Worm (Caenorhabditis elegans) whole organism, L2 larva: Measurements from ENCODE around the gene ZK643.6.

Experiments used
- C34F6.9 ChIP-seq: fragments of 150-350 bp; optimal IDR thresholded peaks from 2 replicates; lab custom pipeline; 2014; ENCODE audit warnings: missing biosample characterization, missing genetic modification characterization
- F13H6.1 ChIP-seq: sonication (generic microtip); optimal IDR thresholded peaks from 2 replicates; lab custom pipeline; 2016; ENCODE audit warnings: missing genetic modification characterization, missing compliant biosample characterization
- R02D3.7 ChIP-seq: fragments of 150-350 bp; optimal IDR thresholded peaks from 2 replicates; lab custom pipeline; 2014; ENCODE audit warnings: missing biosample characterization, missing genetic modification characterization
- Y55F3AM.14 ChIP-seq: fragments of 200-800 bp; sonication (Bioruptor generic); optimal IDR thresholded peaks from 2 replicates; lab custom pipeline; 2018; ENCODE audit warnings: mild to moderate bottlenecking, missing genetic modification characterization, missing compliant biosample characterization
- ZK546.5 ChIP-seq: sonication (generic microtip); optimal IDR thresholded peaks from 2 replicates; lab custom pipeline; 2017; ENCODE audit warnings: missing biosample characterization, missing genetic modification characterization
- aly-2 ChIP-seq: fragments of 150-350 bp; optimal IDR thresholded peaks from 2 replicates; lab custom pipeline; 2014; ENCODE audit warnings: missing biosample characterization, missing genetic modification characterization
- blmp-1 ChIP-seq: sonication (generic microtip); optimal IDR thresholded peaks from 2 replicates; lab custom pipeline; 2017; ENCODE audit warnings: missing genetic modification characterization, mild to moderate bottlenecking, missing compliant biosample characterization, antibody characterized with exemption, moderate library complexity; ENCODE audit not compliant: insufficient read depth
- ceh-16 ChIP-seq: fragments of 150-350 bp; optimal IDR thresholded peaks from 2 replicates; lab custom pipeline; 2014; ENCODE audit warnings: missing biosample characterization, missing genetic modification characterization
- ceh-82 ChIP-seq: fragments of 150-350 bp; optimal IDR thresholded peaks from 2 replicates; lab custom pipeline; 2014; ENCODE audit warnings: missing biosample characterization, missing genetic modification characterization
- crh-2 ChIP-seq: sonication (generic microtip); optimal IDR thresholded peaks from 2 replicates; lab custom pipeline; 2017; ENCODE audit warnings: missing biosample characterization, missing genetic modification characterization
- dmd-4 ChIP-seq: sonication (generic microtip); optimal IDR thresholded peaks from 2 replicates; lab custom pipeline; 2017; ENCODE audit warnings: missing biosample characterization, missing genetic modification characterization
- egl-27 ChIP-seq: sonication (generic microtip); optimal IDR thresholded peaks from 3 replicates; lab custom pipeline; 2017; ENCODE audit warnings: missing biosample characterization, missing genetic modification reagents, missing genetic modification characterization
- gmeb-1 ChIP-seq: fragments of 150-350 bp; optimal IDR thresholded peaks from 2 replicates; lab custom pipeline; 2014; ENCODE audit warnings: missing biosample characterization, missing genetic modification characterization
- lin-11 ChIP-seq: fragments of 150-350 bp; sonication (generic microtip); optimal IDR thresholded peaks from 2 replicates; lab custom pipeline; 2014; ENCODE audit warnings: missing biosample characterization, missing genetic modification characterization, inconsistent platforms, mixed read lengths
- lin-13 ChIP-seq: fragments of 150-350 bp; optimal IDR thresholded peaks from 2 replicates; lab custom pipeline; 2014; ENCODE audit warnings: missing biosample characterization, missing genetic modification reagents, missing genetic modification characterization
- lin-39 ChIP-seq: fragments of 150-350 bp; optimal IDR thresholded peaks from 2 replicates; lab custom pipeline; 2014; ENCODE audit warnings: missing biosample characterization, missing genetic modification reagents, missing genetic modification characterization
- mab-5 ChIP-seq: fragments of 150-350 bp; optimal IDR thresholded peaks from 2 replicates; lab custom pipeline; 2014; ENCODE audit warnings: missing biosample characterization, missing genetic modification characterization
- mbf-1 ChIP-seq: sonication (generic microtip); optimal IDR thresholded peaks from 2 replicates; lab custom pipeline; 2017; ENCODE audit warnings: missing biosample characterization, missing genetic modification characterization
- mdl-1 ChIP-seq, 2 experiments: fragments of 150-350 bp in 1 of 2; sonication (generic microtip) in 1 of 2; optimal IDR thresholded peaks; 2 replicates each; lab custom pipeline; 2017; ENCODE audit warnings: missing biosample characterization in 2 of 2, missing genetic modification characterization in 2 of 2
- nhr-10 ChIP-seq: sonication (generic microtip); optimal IDR thresholded peaks from 2 replicates; lab custom pipeline; 2017; ENCODE audit warnings: missing biosample characterization, missing genetic modification characterization
- nhr-11 ChIP-seq: fragments of 150-350 bp; optimal IDR thresholded peaks from 2 replicates; lab custom pipeline; 2014; ENCODE audit warnings: missing biosample characterization, missing genetic modification characterization
- nhr-129 ChIP-seq: fragments of 150-350 bp; optimal IDR thresholded peaks from 2 replicates; lab custom pipeline; 2014; ENCODE audit warnings: missing biosample characterization, missing genetic modification characterization
- nhr-21 ChIP-seq: fragments of 150-350 bp; optimal IDR thresholded peaks from 2 replicates; lab custom pipeline; 2014; ENCODE audit warnings: missing biosample characterization, missing genetic modification characterization
- nhr-237 ChIP-seq: fragments of 150-350 bp; optimal IDR thresholded peaks from 2 replicates; lab custom pipeline; 2014; ENCODE audit warnings: missing biosample characterization, missing genetic modification characterization
- nhr-25 ChIP-seq: fragments of 150-350 bp; sonication (generic microtip); optimal IDR thresholded peaks from 3 replicates; lab custom pipeline; 2014; ENCODE audit warnings: missing biosample characterization, missing genetic modification characterization
- nhr-77 ChIP-seq: fragments of 150-350 bp; optimal IDR thresholded peaks from 2 replicates; lab custom pipeline; 2014; ENCODE audit warnings: missing biosample characterization, missing genetic modification characterization
- peb-1 ChIP-seq: fragments of 150-350 bp; optimal IDR thresholded peaks from 2 replicates; lab custom pipeline; 2014; ENCODE audit warnings: missing biosample characterization, missing genetic modification characterization
- sem-4 ChIP-seq: fragments of 150-350 bp; optimal IDR thresholded peaks from 2 replicates; lab custom pipeline; 2014; ENCODE audit warnings: missing biosample characterization, missing genetic modification reagents, missing genetic modification characterization
- skn-1 ChIP-seq: sonication (generic microtip); optimal IDR thresholded peaks from 2 replicates; lab custom pipeline; 2017; ENCODE audit warnings: missing biosample characterization, missing genetic modification characterization
- sma-3 ChIP-seq: sonication (generic microtip); optimal IDR thresholded peaks from 2 replicates; lab custom pipeline; 2016; ENCODE audit warnings: missing genetic modification reagents, missing genetic modification characterization, missing compliant biosample characterization
- snpc-4 ChIP-seq: fragments of 150-350 bp; optimal IDR thresholded peaks from 2 replicates; lab custom pipeline; 2014; ENCODE audit warnings: missing biosample characterization, missing genetic modification characterization
- unc-39 ChIP-seq: fragments of 150-350 bp; optimal IDR thresholded peaks from 2 replicates; lab custom pipeline; 2014; ENCODE audit warnings: missing biosample characterization, missing genetic modification characterization
- unc-62 ChIP-seq: fragments of 150-350 bp; optimal IDR thresholded peaks from 2 replicates; lab custom pipeline; 2014; ENCODE audit warnings: missing biosample characterization, missing genetic modification reagents, missing genetic modification characterization
- ztf-11 ChIP-seq: sonication (generic microtip); optimal IDR thresholded peaks from 2 replicates; lab custom pipeline; 2017; ENCODE audit warnings: missing biosample characterization, missing genetic modification characterization
- ztf-4 ChIP-seq: fragments of 150-350 bp; optimal IDR thresholded peaks from 2 replicates; lab custom pipeline; 2014; ENCODE audit warnings: missing biosample characterization, missing genetic modification characterization

ZK643.6 gene

ce11 chrIII:9004658-9005057 is 44.1 kb upstream of the ZK643.6 start:
- no peak for TF ChIP-seq mab-5 (tag; lab: Kevin White, UChicago)
- TF ChIP-seq sem-4 (tag; lab: Kevin White, UChicago), result no peak
- TF ChIP-seq mdl-1 (tag; optimal IDR thresholded peaks at IDR 0.05; lab: Kevin White, UChicago), result no peak
- no peak for TF ChIP-seq F13H6.1 (tag; lab: Kevin White, UChicago)
- TF ChIP-seq blmp-1 (tag; lab: Kevin White, UChicago), result no peak
- TF ChIP-seq ztf-11 (tag; lab: Kevin White, UChicago), result no peak
- no peak for TF ChIP-seq nhr-237 (tag; lab: Kevin White, UChicago)
- TF ChIP-seq nhr-77, result no peak
- TF ChIP-seq peb-1 (tag; lab: Kevin White, UChicago), result no peak
- no peak for TF ChIP-seq gmeb-1
- no peak for TF ChIP-seq dmd-4
- TF ChIP-seq nhr-11 (tag; lab: Kevin White, UChicago), result no peak
- TF ChIP-seq ZK546.5 (tag; lab: Kevin White, UChicago), result no peak
- TF ChIP-seq ztf-4 (tag; lab: Kevin White, UChicago), result no peak
- no peak for TF ChIP-seq snpc-4 (tag; lab: Kevin White, UChicago)
- TF ChIP-seq mbf-1, result no peak
- TF ChIP-seq lin-11 (tag; lab: Kevin White, UChicago), result no peak
- no peak for TF ChIP-seq R02D3.7 (tag; lab: Kevin White, UChicago)
- TF ChIP-seq nhr-129 (tag; lab: Kevin White, UChicago), result no peak
- TF ChIP-seq egl-27, result no peak
- TF ChIP-seq, all 48 proteins: peak for 0

- TF ChIP-seq aly-2 (tag; lab: Kevin White, UChicago), result no peak
- TF ChIP-seq nhr-25 (tag; lab: Kevin White, UChicago), result no peak
- no peak for TF ChIP-seq C34F6.9 (tag; lab: Kevin White, UChicago)
- no peak for TF ChIP-seq ceh-16
- TF ChIP-seq Y55F3AM.14 (GFP tag; lab: Kevin White, UChicago), result no peak
- no peak for TF ChIP-seq nhr-21 (tag; lab: Kevin White, UChicago)
These were observed 42.0 kb upstream of the ZK643.6 start, which contains the start of the genes F59B2.15 and zif-1 for ce11 chrIII:9002545-9002944. Gene F59B2.15, minus strand, starts transcription at chrIII:9002645. Gene zif-1, plus strand, starts transcription at chrIII:9002779.

- TF ChIP-seq mdl-1 (tag; optimal IDR thresholded peaks at IDR 0.05; lab: Kevin White, UChicago), result no peak
- no peak for TF ChIP-seq nhr-21 (tag; lab: Kevin White, UChicago)
- TF ChIP-seq peb-1 (tag; lab: Kevin White, UChicago), result no peak
- no peak for TF ChIP-seq lin-39
- no peak for TF ChIP-seq crh-2 (tag; lab: Kevin White, UChicago)
- no peak for TF ChIP-seq snpc-4 (tag; lab: Kevin White, UChicago)
- TF ChIP-seq sem-4 (tag; lab: Kevin White, UChicago), result no peak
- TF ChIP-seq lin-13 (GFP tag; lab: Kevin White, UChicago), result no peak
- no peak for TF ChIP-seq mbf-1
- no peak for TF ChIP-seq nhr-77
These were observed 41.3 kb upstream of the ZK643.6 start, which contains the start of gene rpn-6.2 for ce11 chrIII:9001899-9002298. Gene rpn-6.2, minus strand, starts transcription at chrIII:9001999.

- TF ChIP-seq crh-2 (tag; lab: Kevin White, UChicago) (no peak), nhr-10 (no peak), lin-39 (no peak)
These were observed 40.9 kb upstream of the ZK643.6 start for ce11 chrIII:9001491-9001890.

ce11 chrIII:8999508-8999907 is 38.9 kb upstream of the ZK643.6 start, which contains the start of gene F59B2.3:
Gene F59B2.3, minus strand, starts transcription at chrIII:8999766.
- no peak for TF ChIP-seq nhr-10
- no peak for TF ChIP-seq unc-62
- no peak for TF ChIP-seq nhr-237 (tag; lab: Kevin White, UChicago)
- no peak for TF ChIP-seq ceh-82 (tag; lab: Kevin White, UChicago)
- TF ChIP-seq mab-5 (tag; lab: Kevin White, UChicago), result no peak
- TF ChIP-seq sem-4 (tag; lab: Kevin White, UChicago), result no peak
- no peak for TF ChIP-seq R02D3.7 (tag; lab: Kevin White, UChicago)
- no peak for TF ChIP-seq mbf-1
- TF ChIP-seq sma-3 (GFP tag; lab: Kevin White, UChicago), result no peak
- no peak for TF ChIP-seq skn-1
- no peak for TF ChIP-seq unc-39
- TF ChIP-seq blmp-1 (tag; lab: Kevin White, UChicago), result no peak
- TF ChIP-seq, all 48 proteins: peak for 0
